Worm (Caenorhabditis elegans) whole organism, late embryonic: ENCODE results near the gene T24E12.2.
"Not testable (repeated sequence)": the region's sequence is repeated elsewhere in the genome, so short reads cannot be mapped to it uniquely, and the experiment has no call there.

Experiments
- C38D4.7 ChIP-seq: fragments of 200-800 bp; sonication (Bioruptor generic); optimal IDR thresholded peaks from 2 replicates; lab custom pipeline; 2018; ENCODE audit warnings: mild to moderate bottlenecking, missing genetic modification characterization, moderate library complexity, missing compliant biosample characterization
- K02D7.2 ChIP-seq: sonication (generic microtip); optimal IDR thresholded peaks from 2 replicates; lab custom pipeline; 2017; ENCODE audit warnings: mild to moderate bottlenecking, missing genetic modification characterization, missing compliant biosample characterization
- T23F11.4 ChIP-seq: fragments of 200-800 bp; sonication (Bioruptor generic); optimal IDR thresholded peaks from 2 replicates; lab custom pipeline; 2018; ENCODE audit warnings: mild to moderate bottlenecking, missing genetic modification characterization, missing compliant biosample characterization
- Y22D7AL.16 ChIP-seq: sonication (generic microtip); optimal IDR thresholded peaks from 2 replicates; lab custom pipeline; 2016; ENCODE audit warnings: missing genetic modification characterization, missing compliant biosample characterization
- ahr-1 ChIP-seq: sonication (generic microtip); optimal IDR thresholded peaks from 2 replicates; lab custom pipeline; 2016; ENCODE audit warnings: missing genetic modification characterization, missing compliant biosample characterization
- ceh-14 ChIP-seq: sonication (generic microtip); optimal IDR thresholded peaks from 2 replicates; lab custom pipeline; 2016; ENCODE audit warnings: missing genotype, missing genetic modification characterization, missing compliant biosample characterization
- ceh-18 ChIP-seq: sonication (generic microtip); optimal IDR thresholded peaks from 2 replicates; lab custom pipeline; 2016; ENCODE audit warnings: missing genetic modification characterization, missing compliant biosample characterization
- ceh-2 ChIP-seq: sonication (generic microtip); optimal IDR thresholded peaks from 2 replicates; lab custom pipeline; 2016; ENCODE audit warnings: missing genotype, missing genetic modification characterization, missing compliant biosample characterization
- ceh-22 ChIP-seq: sonication (generic microtip); optimal IDR thresholded peaks from 2 replicates; lab custom pipeline; 2017; ENCODE audit warnings: missing biosample characterization, missing genetic modification characterization
- ceh-24 ChIP-seq: sonication (generic microtip); optimal IDR thresholded peaks from 2 replicates; lab custom pipeline; 2016; ENCODE audit warnings: mild to moderate bottlenecking, missing genetic modification characterization, missing compliant biosample characterization
- ceh-31 ChIP-seq: sonication (generic microtip); optimal IDR thresholded peaks from 2 replicates; lab custom pipeline; 2016; ENCODE audit warnings: missing genetic modification characterization, missing compliant biosample characterization
- ceh-6 ChIP-seq: fragments of 200-800 bp; sonication (Bioruptor generic); optimal IDR thresholded peaks from 2 replicates; lab custom pipeline; 2018; ENCODE audit warnings: mild to moderate bottlenecking, missing genetic modification characterization, missing compliant biosample characterization
- che-1 ChIP-seq: sonication (generic microtip); optimal IDR thresholded peaks from 2 replicates; lab custom pipeline; 2016; ENCODE audit warnings: mild to moderate bottlenecking, missing genetic modification characterization, missing compliant biosample characterization
- dve-1 ChIP-seq: sonication (generic microtip); optimal IDR thresholded peaks from 2 replicates; lab custom pipeline; 2017; ENCODE audit warnings: antibody characterized with exemption, mild to moderate bottlenecking, missing genetic modification characterization, missing compliant biosample characterization
- elt-2 ChIP-seq: sonication (generic microtip); optimal IDR thresholded peaks from 2 replicates; lab custom pipeline; 2016; ENCODE audit warnings: missing genetic modification reagents, missing genetic modification characterization, missing compliant biosample characterization
- ets-4 ChIP-seq: sonication (generic microtip); optimal IDR thresholded peaks from 2 replicates; lab custom pipeline; 2016; ENCODE audit warnings: missing genetic modification characterization, missing compliant biosample characterization
- fax-1 ChIP-seq: sonication (generic microtip); optimal IDR thresholded peaks from 2 replicates; lab custom pipeline; 2016; ENCODE audit warnings: missing genotype, missing genetic modification characterization, missing compliant biosample characterization
- hlh-13 ChIP-seq: fragments of 200-800 bp; sonication (Bioruptor generic); optimal IDR thresholded peaks from 2 replicates; lab custom pipeline; 2018; ENCODE audit warnings: mild to moderate bottlenecking, missing genetic modification characterization, missing compliant biosample characterization
- hlh-30 ChIP-seq: sonication (generic microtip); optimal IDR thresholded peaks from 2 replicates; lab custom pipeline; 2017; ENCODE audit warnings: antibody characterized with exemption, missing genetic modification characterization, missing compliant biosample characterization; ENCODE audit not compliant: insufficient read depth
- hlh-6 ChIP-seq: sonication (generic microtip); optimal IDR thresholded peaks from 2 replicates; lab custom pipeline; 2016; ENCODE audit warnings: missing genotype, missing genetic modification characterization, missing compliant biosample characterization
- lim-6 ChIP-seq: sonication (generic microtip); optimal IDR thresholded peaks from 2 replicates; lab custom pipeline; 2016; ENCODE audit warnings: missing genetic modification characterization, missing compliant biosample characterization
- lin-11 ChIP-seq: fragments of 200-800 bp; sonication (Bioruptor generic); optimal IDR thresholded peaks from 2 replicates; lab custom pipeline; 2018; ENCODE audit warnings: mild to moderate bottlenecking, missing genetic modification characterization, missing compliant biosample characterization
- mec-3 ChIP-seq: sonication (generic microtip); optimal IDR thresholded peaks from 2 replicates; lab custom pipeline; 2016; ENCODE audit warnings: borderline replicate concordance, missing genetic modification characterization, missing compliant biosample characterization
- nfya-1 ChIP-seq: sonication (generic microtip); optimal IDR thresholded peaks from 2 replicates; lab custom pipeline; 2017; ENCODE audit warnings: missing genetic modification characterization, mild to moderate bottlenecking, missing compliant biosample characterization, antibody characterized with exemption, moderate library complexity
- pha-4 ChIP-seq: fragments of 150-350 bp; optimal IDR thresholded peaks from 2 replicates; lab custom pipeline; 2018; ENCODE audit warnings: missing biosample characterization, missing genetic modification reagents, missing genetic modification characterization
- pqm-1 ChIP-seq: sonication (generic microtip); optimal IDR thresholded peaks from 2 replicates; lab custom pipeline; 2016; ENCODE audit warnings: missing genetic modification characterization, missing compliant biosample characterization
- rnt-1 ChIP-seq: sonication (generic microtip); optimal IDR thresholded peaks from 2 replicates; lab custom pipeline; 2016; ENCODE audit warnings: missing genetic modification characterization, missing compliant biosample characterization
- tbx-2 ChIP-seq: sonication (generic microtip); optimal IDR thresholded peaks from 2 replicates; lab custom pipeline; 2016; ENCODE audit warnings: missing genetic modification characterization, missing compliant biosample characterization
- tbx-7 ChIP-seq: sonication (generic microtip); optimal IDR thresholded peaks from 2 replicates; lab custom pipeline; 2016; ENCODE audit warnings: missing genotype, missing genetic modification characterization, missing compliant biosample characterization
- unc-42 ChIP-seq: sonication (generic microtip); optimal IDR thresholded peaks from 2 replicates; lab custom pipeline; 2016; ENCODE audit warnings: missing genotype, missing genetic modification characterization, missing compliant biosample characterization
- unc-55 ChIP-seq: sonication (generic microtip); optimal IDR thresholded peaks from 2 replicates; lab custom pipeline; 2017; ENCODE audit warnings: missing biosample characterization, missing genetic modification reagents, missing genetic modification characterization
- zip-5 ChIP-seq: sonication (generic microtip); optimal IDR thresholded peaks from 2 replicates; lab custom pipeline; 2016; ENCODE audit warnings: missing genetic modification characterization, missing compliant biosample characterization
- ztf-16 ChIP-seq: sonication (generic microtip); optimal IDR thresholded peaks from 2 replicates; lab custom pipeline; 2017; ENCODE audit warnings: missing genetic modification characterization, missing compliant biosample characterization

The T24E12.2 gene

ce11 chrII:3808643-3809042 is 25.9 kb downstream of the T24E12.2 start:
- TF ChIP-seq ceh-31 (tag; lab: Kevin White, UChicago) (no peak), C38D4.7 (GFP tag; lab: Kevin White, UChicago) (no peak)

ce11 chrII:3810550-3810949 is 27.8 kb downstream of the T24E12.2 start:
- no peak for TF ChIP-seq dve-1 (tag; lab: Kevin White, UChicago)
- no peak for TF ChIP-seq ceh-2 (tag; lab: Kevin White, UChicago)
- TF ChIP-seq hlh-6 (tag; lab: Kevin White, UChicago), result no peak
- TF ChIP-seq ceh-18 (tag; lab: Kevin White, UChicago), result peak; percentile 35
- TF ChIP-seq mec-3 (tag; lab: Kevin White, UChicago), result no peak
- TF ChIP-seq unc-55, result peak; percentile 49
- TF ChIP-seq lim-6, result no peak
- peak; percentile 34 for TF ChIP-seq nfya-1 (tag; lab: Kevin White, UChicago)
- TF ChIP-seq tbx-7 (tag; lab: Kevin White, UChicago), result no peak
- peak; percentile 27 for TF ChIP-seq rnt-1 (tag; lab: Kevin White, UChicago)
- peak; percentile 11 for TF ChIP-seq ceh-14
- no peak for TF ChIP-seq T23F11.4 (GFP tag; lab: Kevin White, UChicago)
- TF ChIP-seq unc-42 (tag; lab: Kevin White, UChicago), result peak; percentile 15
- TF ChIP-seq tbx-2, result peak; percentile 47
- no peak for TF ChIP-seq ztf-16 (tag; lab: Kevin White, UChicago)

ce11 chrII:3811816-3812332 is 29.1 kb downstream of the T24E12.2 start, which contains the start of gene lido-15:
Gene lido-15 (plus strand): TSS chrII:3812282.
- TF ChIP-seq K02D7.2 (tag; lab: Kevin White, UChicago) (no peak), pqm-1 (tag; lab: Kevin White, UChicago) (no peak), ceh-6 (GFP tag; lab: Kevin White, UChicago) (no peak), Y22D7AL.16 (tag; lab: Kevin White, UChicago) (no peak), ceh-2 (tag; lab: Kevin White, UChicago) (no peak), hlh-13 (GFP tag; lab: Kevin White, UChicago) (no peak), lin-11 (tag; lab: Kevin White, UChicago) (no peak), zip-5 (tag; lab: Kevin White, UChicago) (no peak), ceh-22 (tag; lab: Kevin White, UChicago) (no peak), fax-1 (tag; lab: Kevin White, UChicago) (no peak), hlh-30 (no peak), ets-4 (no peak), ztf-16 (tag; lab: Kevin White, UChicago) (no peak), ceh-24 (no peak)

ce11 chrII:3815445-3816208 is 32.9 kb downstream of the T24E12.2 start:
- TF ChIP-seq pha-4 (no peak), elt-2 (peak; percentile 33)

ce11 chrII:3816251-3816849 is 33.6 kb downstream of the T24E12.2 start, which contains the start of gene fbxa-24:
Gene fbxa-24 (plus strand): TSS chrII:3816526.
- TF ChIP-seq ahr-1 (tag; lab: Kevin White, UChicago); hlh-30; che-1: not testable (repeated sequence)
